Fruit fly (Drosophila melanogaster) whole organism, embryonic: ENCODE data around the gene NELF-B.
A peak's percentile ranks its signal among the peaks of the same experiment; 100 is the strongest.

Experiments used
- Aef1 ChIP-seq: fragments of 200-800 bp; sonication (Bioruptor generic); IDR thresholded peaks from 3 replicates; pipeline ENCODE4 v1.3.6; 2022; ENCODE audit warnings: missing biosample characterization, missing genetic modification characterization
- CG10209 ChIP-seq: fragments of 200-800 bp; sonication (Bioruptor generic); optimal IDR thresholded peaks from 3 replicates; lab custom pipeline; 2017; ENCODE audit warnings: missing biosample characterization, mild to moderate bottlenecking, missing genetic modification characterization, missing genetic modification reagents
- CG10654 ChIP-seq: fragments of 200-800 bp; sonication (Bioruptor generic); optimal IDR thresholded peaks from 2 replicates; lab custom pipeline; 2016; ENCODE audit warnings: missing biosample characterization, missing genetic modification characterization
- CG10959 ChIP-seq: fragments of 200-800 bp; sonication (Bioruptor generic); IDR thresholded peaks from 2 replicates; pipeline ENCODE4 v1.3.6; 2022; ENCODE audit warnings: missing biosample characterization, missing genetic modification characterization
- CG11456 ChIP-seq: fragments of 200-800 bp; sonication (Bioruptor generic); IDR thresholded peaks from 3 replicates; pipeline ENCODE4 v1.3.6; 2022; ENCODE audit warnings: missing biosample characterization, missing genetic modification characterization
- CG14860 ChIP-seq: fragments of 200-800 bp; sonication (Bioruptor generic); IDR thresholded peaks from 3 replicates; pipeline ENCODE4 v1.3.6; 2022; ENCODE audit warnings: missing biosample characterization, missing genetic modification characterization; ENCODE audit not compliant: partially characterized antibody
- CG1529 ChIP-seq: fragments of 200-800 bp; sonication (Bioruptor generic); optimal IDR thresholded peaks from 3 replicates; lab custom pipeline; 2018; ENCODE audit warnings: missing biosample characterization, missing genetic modification characterization
- CG15696 ChIP-seq: fragments of 200-800 bp; sonication (Bioruptor generic); optimal IDR thresholded peaks from 2 replicates; lab custom pipeline; 2019; ENCODE audit warnings: missing biosample characterization, mild to moderate bottlenecking, missing genetic modification characterization, moderate library complexity
- CG17568 ChIP-seq: fragments of 200-800 bp; sonication (Bioruptor generic); optimal IDR thresholded peaks from 2 replicates; lab custom pipeline; 2018; ENCODE audit warnings: missing biosample characterization, mild to moderate bottlenecking, missing genetic modification characterization, moderate library complexity
- CG17802 ChIP-seq: fragments of 200-800 bp; sonication (Bioruptor generic); optimal IDR thresholded peaks from 2 replicates; lab custom pipeline; 2018; ENCODE audit warnings: missing biosample characterization, mild to moderate bottlenecking, missing genetic modification characterization, moderate library complexity
- CG2116 ChIP-seq: fragments of 200-800 bp; sonication (Bioruptor generic); optimal IDR thresholded peaks from 3 replicates; lab custom pipeline; 2018; ENCODE audit warnings: missing biosample characterization, mild to moderate bottlenecking, missing genetic modification characterization
- CG31441 ChIP-seq: fragments of 200-800 bp; sonication (Bioruptor generic); IDR thresholded peaks from 2 replicates; pipeline ENCODE4 v1.3.6; 2022; ENCODE audit warnings: missing biosample characterization, missing genetic modification characterization
- CG32772 ChIP-seq: fragments of 200-800 bp; sonication (Bioruptor generic); IDR thresholded peaks from 2 replicates; pipeline ENCODE4 v1.3.6; 2022; ENCODE audit warnings: missing biosample characterization, missing genetic modification characterization
- CG3281 ChIP-seq: fragments of 200-800 bp; sonication (Bioruptor generic); optimal IDR thresholded peaks from 3 replicates; lab custom pipeline; 2017; ENCODE audit warnings: missing biosample characterization, mild to moderate bottlenecking, missing genetic modification characterization
- CG4854 ChIP-seq: fragments of 200-800 bp; sonication (Bioruptor generic); optimal IDR thresholded peaks from 2 replicates; lab custom pipeline; 2016; ENCODE audit warnings: missing biosample characterization, missing genetic modification characterization, inconsistent platforms
- CG6272 ChIP-seq: fragments of 200-800 bp; sonication (Bioruptor generic); IDR thresholded peaks from 2 replicates; pipeline ENCODE4 v1.3.6; 2022; ENCODE audit warnings: missing biosample characterization, missing genetic modification characterization
- CG6683 ChIP-seq: fragments of 200-800 bp; sonication (Bioruptor generic); optimal IDR thresholded peaks from 2 replicates; lab custom pipeline; 2017; ENCODE audit warnings: missing biosample characterization, mild to moderate bottlenecking, missing genetic modification characterization, missing genetic modification reagents
- CG7786 ChIP-seq: fragments of 200-800 bp; sonication (Bioruptor generic); optimal IDR thresholded peaks from 2 replicates; lab custom pipeline; 2016; ENCODE audit warnings: missing biosample characterization, missing genetic modification characterization
- CG9437 ChIP-seq: fragments of 200-800 bp; sonication (Bioruptor generic); optimal IDR thresholded peaks from 2 replicates; lab custom pipeline; 2018; ENCODE audit warnings: missing biosample characterization, mild to moderate bottlenecking, missing genetic modification characterization
- Dad ChIP-seq: fragments of 200-800 bp; sonication (Bioruptor generic); optimal IDR thresholded peaks from 3 replicates; lab custom pipeline; 2016; ENCODE audit warnings: missing biosample characterization, missing genetic modification characterization
- Drgx ChIP-seq: fragments of 200-800 bp; sonication (Bioruptor generic); IDR thresholded peaks from 2 replicates; pipeline ENCODE4 v1.3.6; 2022; ENCODE audit warnings: missing biosample characterization, missing genetic modification characterization
- Elba2 ChIP-seq: fragments of 200-800 bp; sonication (Bioruptor generic); optimal IDR thresholded peaks from 3 replicates; lab custom pipeline; 2016; ENCODE audit warnings: missing biosample characterization, missing genetic modification characterization
- HmgD ChIP-seq: fragments of 200-800 bp; sonication (Bioruptor generic); optimal IDR thresholded peaks from 3 replicates; lab custom pipeline; 2016; ENCODE audit warnings: missing biosample characterization, missing genetic modification characterization
- HmgZ ChIP-seq: fragments of 200-800 bp; sonication (Bioruptor generic); optimal IDR thresholded peaks from 2 replicates; lab custom pipeline; 2018; ENCODE audit warnings: missing biosample characterization, mild to moderate bottlenecking, missing genetic modification characterization
- Hr39 ChIP-seq: fragments of >200 bp; optimal IDR thresholded peaks from 2 replicates; lab custom pipeline; 2017
- Hsf ChIP-seq: fragments of 200-800 bp; sonication (Bioruptor generic); optimal IDR thresholded peaks from 3 replicates; lab custom pipeline; 2016; ENCODE audit warnings: missing biosample characterization, missing genetic modification characterization
- Jarid2 ChIP-seq: fragments of 200-800 bp; sonication (Bioruptor generic); optimal IDR thresholded peaks from 3 replicates; lab custom pipeline; 2017; ENCODE audit warnings: mild to moderate bottlenecking, missing biosample characterization, missing genetic modification reagents, missing genetic modification characterization
- NfI ChIP-seq: fragments of 200-800 bp; sonication (Bioruptor generic); optimal IDR thresholded peaks from 3 replicates; lab custom pipeline; 2018; ENCODE audit warnings: missing biosample characterization, mild to moderate bottlenecking, missing genetic modification characterization, moderate library complexity
- PHDP ChIP-seq: fragments of 200-800 bp; sonication (Bioruptor generic); optimal IDR thresholded peaks from 3 replicates; lab custom pipeline; 2018; ENCODE audit warnings: missing biosample characterization, mild to moderate bottlenecking, missing genetic modification characterization, moderate library complexity
- Rfx ChIP-seq: fragments of 200-800 bp; sonication (Bioruptor generic); IDR thresholded peaks from 2 replicates; pipeline ENCODE4 v1.3.6; 2022; ENCODE audit warnings: missing biosample characterization, missing genetic modification characterization
- Spps ChIP-seq: fragments of 200-800 bp; sonication (Bioruptor generic); optimal IDR thresholded peaks from 2 replicates; lab custom pipeline; 2018; ENCODE audit warnings: missing biosample characterization, mild to moderate bottlenecking, missing genetic modification characterization
- Xrp1 ChIP-seq: fragments of 200-800 bp; sonication (Bioruptor generic); IDR thresholded peaks from 2 replicates; pipeline ENCODE4 v1.3.6; 2022; ENCODE audit warnings: missing biosample characterization, missing genetic modification characterization
- YL-1 ChIP-seq: fragments of 200-800 bp; sonication (Bioruptor generic); optimal IDR thresholded peaks from 3 replicates; lab custom pipeline; 2017; ENCODE audit warnings: missing biosample characterization, mild to moderate bottlenecking, missing genetic modification characterization
- al ChIP-seq: fragments of 200-800 bp; sonication (Bioruptor generic); IDR thresholded peaks from 2 replicates; pipeline ENCODE4 v1.3.6; 2022; ENCODE audit warnings: missing biosample characterization, missing genetic modification characterization
- ap ChIP-seq: fragments of 200-800 bp; sonication (Bioruptor generic); IDR thresholded peaks from 2 replicates; pipeline ENCODE4 v1.3.6; 2022; ENCODE audit warnings: missing biosample characterization, missing genetic modification characterization
- chinmo ChIP-seq: fragments of 200-800 bp; sonication (Bioruptor generic); IDR thresholded peaks from 4 replicates; pipeline ENCODE4 v1.3.6; 2022; ENCODE audit warnings: missing biosample characterization, missing genetic modification characterization; ENCODE audit not compliant: partially characterized antibody
- crc ChIP-seq: fragments of 200-800 bp; sonication (Bioruptor generic); optimal IDR thresholded peaks from 2 replicates; lab custom pipeline; 2016; ENCODE audit warnings: missing biosample characterization, missing genetic modification characterization
- crol ChIP-seq: fragments of 200-800 bp; sonication (Bioruptor generic); IDR thresholded peaks from 2 replicates; pipeline ENCODE4 v1.3.6; 2022; ENCODE audit warnings: missing biosample characterization, missing genetic modification characterization
- dpn ChIP-seq, 2 experiments: fragments of 200-800 bp; sonication (Bioruptor generic); optimal IDR thresholded peaks; 3 replicates each; lab custom pipeline; 2016; ENCODE audit warnings: missing biosample characterization in 2 of 2, missing genetic modification characterization in 2 of 2
- exex ChIP-seq: fragments of 200-800 bp; sonication (Bioruptor generic); optimal IDR thresholded peaks from 4 replicates; lab custom pipeline; 2018; ENCODE audit warnings: missing biosample characterization, mild to moderate bottlenecking, missing genetic modification characterization, moderate library complexity
- gsb-n ChIP-seq: fragments of 200-800 bp; sonication (Bioruptor generic); optimal IDR thresholded peaks from 3 replicates; lab custom pipeline; 2018; ENCODE audit warnings: missing biosample characterization, mild to moderate bottlenecking, missing genetic modification characterization
- hth ChIP-seq: fragments of >200 bp; optimal IDR thresholded peaks from 2 replicates; lab custom pipeline; 2017; ENCODE audit warnings: inconsistent platforms
- nom ChIP-seq: fragments of 200-800 bp; sonication (Bioruptor generic); optimal IDR thresholded peaks from 2 replicates; lab custom pipeline; 2017; ENCODE audit warnings: missing biosample characterization, missing genetic modification characterization, mild to moderate bottlenecking, moderate library complexity, missing genetic modification reagents
- onecut ChIP-seq: fragments of 200-800 bp; sonication (Bioruptor generic); IDR thresholded peaks from 2 replicates; pipeline ENCODE4 v1.3.6; 2022; ENCODE audit warnings: missing biosample characterization, missing genetic modification characterization
- otp ChIP-seq: fragments of 200-800 bp; sonication (Bioruptor generic); IDR thresholded peaks from 3 replicates; pipeline ENCODE4, ENCODE4 v1.3.6; 2022; ENCODE audit warnings: missing biosample characterization, missing genetic modification characterization
- pb ChIP-seq: fragments of 200-800 bp; sonication (Bioruptor generic); optimal IDR thresholded peaks from 3 replicates; lab custom pipeline; 2016; ENCODE audit warnings: missing biosample characterization, missing genetic modification characterization
- sim ChIP-seq: fragments of 200-800 bp; sonication (Bioruptor generic); IDR thresholded peaks from 2 replicates; pipeline ENCODE4 v1.3.6; 2022; ENCODE audit warnings: missing biosample characterization, missing genetic modification characterization
- tap ChIP-seq: fragments of 200-800 bp; optimal IDR thresholded peaks from 3 replicates; lab custom pipeline; 2019; ENCODE audit warnings: missing biosample characterization, mild to moderate bottlenecking, missing genetic modification characterization, moderate library complexity
- tgo ChIP-seq: fragments of 200-800 bp; sonication (Bioruptor generic); IDR thresholded peaks from 3 replicates; pipeline ENCODE4 v1.3.6; 2022; ENCODE audit warnings: missing biosample characterization, missing genetic modification characterization
- unc-4 ChIP-seq: fragments of 200-800 bp; sonication (Bioruptor generic); IDR thresholded peaks from 2 replicates; pipeline ENCODE4 v1.3.6; 2022; ENCODE audit warnings: missing biosample characterization, missing genetic modification characterization; ENCODE audit not compliant: partially characterized antibody
- wor ChIP-seq: fragments of 200-800 bp; sonication (Bioruptor generic); IDR thresholded peaks from 2 replicates; pipeline ENCODE4 v1.3.6; 2022; ENCODE audit warnings: missing biosample characterization, missing genetic modification characterization

Gene NELF-B

dm6 chrX:7700239-7700793, 27.8 kb downstream of the NELF-B start (continued):
- TF ChIP-seq CG10209: peak; percentile 86
- TF ChIP-seq HmgD (GFP tag; lab: Kevin White, UChicago): peak; percentile 86
- peak; percentile 95 for TF ChIP-seq Aef1 (GFP tag; lab: Robert Waterston, UW)
- peak; percentile 60 for TF ChIP-seq exex (tag; lab: Kevin White, UChicago)
- TF ChIP-seq otp (GFP tag; lab: Robert Waterston, UW): peak; percentile 93
- no peak for TF ChIP-seq nom (GFP tag; lab: Kevin White, UChicago)
- TF ChIP-seq onecut: peak; percentile 76
- TF ChIP-seq Elba2 (GFP tag; lab: Kevin White, UChicago): no peak
- TF ChIP-seq Dad (GFP tag; lab: Kevin White, UChicago): peak; percentile 74
- peak; percentile 70 for TF ChIP-seq CG4854
- TF ChIP-seq CG7786 (GFP tag; lab: Kevin White, UChicago): peak; percentile 94
- peak; percentile 94 for TF ChIP-seq Hsf
- TF ChIP-seq crc (GFP tag; lab: Kevin White, UChicago): peak; percentile 78
- peak; percentile 70 for TF ChIP-seq CG6683 (GFP tag; lab: Kevin White, UChicago)
- TF ChIP-seq HmgZ: peak; percentile 94
- no peak for TF ChIP-seq hth (lab: Kevin White, UChicago)
- peak; percentile 93 for TF ChIP-seq Drgx (GFP tag; lab: Robert Waterston, UW)
- peak; percentile 89 for TF ChIP-seq CG6272 (GFP tag; lab: Robert Waterston, UW)
- TF ChIP-seq Xrp1 (GFP tag; lab: Robert Waterston, UW): peak; percentile 89
- TF ChIP-seq tap (tag; lab: Kevin White, UChicago): peak; percentile 93
- TF ChIP-seq YL-1 (GFP tag; lab: Kevin White, UChicago): peak; percentile 14
- peak; percentile 93 for TF ChIP-seq NfI (GFP tag; lab: Kevin White, UChicago)
- peak; percentile 85 for TF ChIP-seq ap
- TF ChIP-seq CG10959 (GFP tag; lab: Robert Waterston, UW): peak; percentile 85
- peak; percentile 90 for TF ChIP-seq al
- TF ChIP-seq CG15696 (tag; lab: Kevin White, UChicago): peak; percentile 52
- TF ChIP-seq CG31441 (GFP tag; lab: Robert Waterston, UW): peak; percentile 89
- peak; percentile 88 for TF ChIP-seq wor (GFP tag; lab: Robert Waterston, UW)
- TF ChIP-seq CG9437 (GFP tag; lab: Kevin White, UChicago): peak; percentile 82
- peak; percentile 65 for TF ChIP-seq Jarid2 (GFP tag; lab: Kevin White, UChicago)
- TF ChIP-seq unc-4 (GFP tag; lab: Robert Waterston, UW): no peak
- TF ChIP-seq pb (GFP tag; lab: Kevin White, UChicago): peak; percentile 88
- TF ChIP-seq dpn (GFP tag; optimal IDR thresholded peaks at IDR 0.05; lab: Kevin White, UChicago): peak; percentile 83 to 97
- peak; percentile 25 for TF ChIP-seq Spps (tag; lab: Kevin White, UChicago)
- TF ChIP-seq CG1529 (GFP tag; lab: Kevin White, UChicago): peak; percentile 73
- TF ChIP-seq CG11456 (GFP tag; lab: Robert Waterston, UW): peak; percentile 96
- TF ChIP-seq Rfx (GFP tag; lab: Robert Waterston, UW): peak; percentile 95
- no peak for TF ChIP-seq Hr39
- TF ChIP-seq CG2116 (GFP tag; lab: Kevin White, UChicago): peak; percentile 37
- peak; percentile 88 for TF ChIP-seq CG3281
- TF ChIP-seq CG14860 (GFP tag; lab: Robert Waterston, UW): no peak
- peak; percentile 93 for TF ChIP-seq CG32772 (GFP tag; lab: Robert Waterston, UW)
- TF ChIP-seq CG17802 (tag; lab: Kevin White, UChicago): peak; percentile 72
- TF ChIP-seq chinmo (GFP tag; lab: Robert Waterston, UW): no peak
- TF ChIP-seq CG10654 (GFP tag; lab: Kevin White, UChicago): peak; percentile 95
- TF ChIP-seq crol (GFP tag; lab: Robert Waterston, UW): peak; percentile 61
- TF ChIP-seq sim (GFP tag; lab: Robert Waterston, UW): peak; percentile 79
- TF ChIP-seq tgo: peak; percentile 93
- TF ChIP-seq PHDP (tag; lab: Kevin White, UChicago): peak; percentile 93
- peak; percentile 80 for TF ChIP-seq CG17568 (GFP tag; lab: Kevin White, UChicago)
- peak; percentile 76 for TF ChIP-seq gsb-n
